Worm (Caenorhabditis elegans) whole organism, L4 larva: ENCODE measurements around the gene dap-3.
A peak's percentile ranks its signal among the peaks of the same experiment; 100 is the strongest.

Experiments
- D1046.2 ChIP-seq: fragments of 200-800 bp; sonication (Bioruptor generic); IDR thresholded peaks from 2 replicates; pipeline ENCODE4 v1.3.6; 2022; ENCODE audit warnings: missing genetic modification characterization, missing compliant biosample characterization
- F10B5.3 ChIP-seq: sonication (generic microtip); optimal IDR thresholded peaks from 2 replicates; lab custom pipeline; 2016; ENCODE audit warnings: mild to moderate bottlenecking, missing genetic modification characterization, missing compliant biosample characterization
- F26F4.8 ChIP-seq: fragments of 200-800 bp; sonication (Bioruptor generic); conservative IDR thresholded peaks from 2 replicates; pipeline ENCODE4 v1.3.6; 2022; ENCODE audit warnings: missing genetic modification characterization, missing compliant biosample characterization
- F49E8.2 ChIP-seq: sonication (generic microtip); optimal IDR thresholded peaks from 2 replicates; lab custom pipeline; 2016; ENCODE audit warnings: missing compliant biosample characterization, mild to moderate bottlenecking, missing genetic modification characterization, borderline replicate concordance
- T20F7.1 ChIP-seq: fragments of 200-800 bp; sonication (Bioruptor generic); optimal IDR thresholded peaks from 2 replicates; lab custom pipeline; 2018; ENCODE audit warnings: mild to moderate bottlenecking, missing genetic modification characterization, missing compliant biosample characterization
- ZK337.2 ChIP-seq: fragments of 200-800 bp; sonication (Bioruptor generic); IDR thresholded peaks from 2 replicates; pipeline ENCODE4 v1.3.6; 2022; ENCODE audit warnings: missing genetic modification reagents, missing genetic modification characterization, missing compliant biosample characterization
- aly-2 ChIP-seq: sonication (generic microtip); optimal IDR thresholded peaks from 2 replicates; lab custom pipeline; 2018; ENCODE audit warnings: missing biosample characterization, missing genetic modification characterization
- ceh-20 ChIP-seq: fragments of 200-800 bp; sonication (Bioruptor generic); IDR thresholded peaks from 2 replicates; pipeline ENCODE4 v1.3.6; 2022; ENCODE audit warnings: missing genetic modification reagents, missing genetic modification characterization, missing compliant biosample characterization
- ceh-32 ChIP-seq: sonication (generic microtip); optimal IDR thresholded peaks from 2 replicates; lab custom pipeline; 2016; ENCODE audit warnings: mild to moderate bottlenecking, missing genetic modification characterization, missing compliant biosample characterization; ENCODE audit not compliant: poor library complexity
- ceh-62 ChIP-seq: sonication (generic microtip); optimal IDR thresholded peaks from 2 replicates; lab custom pipeline; 2017; ENCODE audit warnings: missing biosample characterization, missing genetic modification characterization
- ces-1 ChIP-seq: fragments of 150-350 bp; sonication (generic microtip); optimal IDR thresholded peaks from 4 replicates; lab custom pipeline; 2014; ENCODE audit warnings: missing biosample characterization, missing genetic modification reagents, missing genetic modification characterization
- ctbp-1 ChIP-seq: fragments of 200-800 bp; sonication (Bioruptor generic); IDR thresholded peaks from 2 replicates; pipeline ENCODE4 v1.3.6; 2022; ENCODE audit warnings: missing genetic modification reagents, missing genetic modification characterization, missing compliant biosample characterization
- daf-12 ChIP-seq: fragments of 150-350 bp; optimal IDR thresholded peaks from 2 replicates; lab custom pipeline; 2014; ENCODE audit warnings: missing biosample characterization, missing genetic modification reagents, missing genetic modification characterization
- dmd-8 ChIP-seq: fragments of 200-800 bp; sonication (Bioruptor generic); IDR thresholded peaks from 2 replicates; pipeline ENCODE4 v1.3.6; 2022; ENCODE audit warnings: missing genetic modification characterization, missing compliant biosample characterization
- dpl-1 ChIP-seq: fragments of 150-350 bp; optimal IDR thresholded peaks from 2 replicates; lab custom pipeline; 2014; ENCODE audit warnings: missing biosample characterization, missing genetic modification reagents, missing genetic modification characterization
- duxl-1 ChIP-seq: sonication (generic microtip); optimal IDR thresholded peaks from 2 replicates; lab custom pipeline; 2016; ENCODE audit warnings: mild to moderate bottlenecking, missing genetic modification characterization, moderate library complexity, missing compliant biosample characterization; ENCODE audit not compliant: poor library complexity
- gei-8 ChIP-seq: fragments of 200-800 bp; sonication (Bioruptor generic); optimal IDR thresholded peaks from 2 replicates; lab custom pipeline; 2018; ENCODE audit warnings: mild to moderate bottlenecking, missing genetic modification characterization, missing compliant biosample characterization
- lim-7 ChIP-seq: fragments of 200-800 bp; sonication (Bioruptor generic); IDR thresholded peaks from 2 replicates; pipeline ENCODE4 v1.3.6; 2022; ENCODE audit warnings: missing genetic modification characterization, missing compliant biosample characterization
- lin-29 ChIP-seq: fragments of 200-800 bp; sonication (Bioruptor generic); IDR thresholded peaks from 2 replicates; pipeline ENCODE4 v1.3.6; 2022; ENCODE audit warnings: missing genetic modification reagents, missing genetic modification characterization, missing compliant biosample characterization
- lsy-2 ChIP-seq, 2 experiments: fragments of 150-350 bp in 1 of 2; sonication (generic microtip) in 1 of 2; optimal IDR thresholded peaks; 2 replicates each; lab custom pipeline; 2014 to 2017; ENCODE audit warnings: missing biosample characterization in 2 of 2, missing genetic modification characterization in 2 of 2
- madf-5 ChIP-seq, 2 experiments: fragments of 200-800 bp; sonication (Bioruptor generic); IDR thresholded peaks; 2 replicates each; pipeline ENCODE4 v1.3.6; 2022; ENCODE audit warnings: missing compliant biosample characterization in 2 of 2, missing genetic modification characterization in 2 of 2
- madf-9 ChIP-seq: fragments of 200-800 bp; sonication (Bioruptor generic); conservative IDR thresholded peaks from 2 replicates; pipeline ENCODE4 v1.3.6; 2022; ENCODE audit warnings: missing genetic modification reagents, missing genetic modification characterization, missing compliant biosample characterization
- mdl-1 ChIP-seq, 2 experiments: fragments of 150-350 bp in 1 of 2; sonication (generic microtip) in 1 of 2; optimal IDR thresholded peaks; 2 replicates each; lab custom pipeline; 2014 to 2017; ENCODE audit warnings: missing biosample characterization in 2 of 2, missing genetic modification characterization in 2 of 2
- mep-1 ChIP-seq: fragments of 150-350 bp; sonication (generic microtip); optimal IDR thresholded peaks from 3 replicates; lab custom pipeline; 2014; ENCODE audit warnings: missing biosample characterization, missing genetic modification characterization
- mxl-2 ChIP-seq: fragments of 200-800 bp; sonication (Bioruptor generic); conservative IDR thresholded peaks from 2 replicates; pipeline ENCODE4 v1.3.6; 2022; ENCODE audit warnings: missing genetic modification reagents, missing genetic modification characterization, missing compliant biosample characterization
- nhr-11 ChIP-seq: fragments of 150-350 bp; optimal IDR thresholded peaks from 2 replicates; lab custom pipeline; 2014; ENCODE audit warnings: missing biosample characterization, missing genetic modification characterization
- nhr-111 ChIP-seq: fragments of 200-800 bp; sonication (Bioruptor generic); optimal IDR thresholded peaks from 2 replicates; lab custom pipeline; 2018; ENCODE audit warnings: mild to moderate bottlenecking, missing genetic modification characterization, missing compliant biosample characterization
- nhr-237 ChIP-seq: sonication (generic microtip); optimal IDR thresholded peaks from 2 replicates; lab custom pipeline; 2017; ENCODE audit warnings: missing biosample characterization, missing genetic modification characterization
- nhr-25 ChIP-seq: sonication (generic microtip); optimal IDR thresholded peaks from 2 replicates; lab custom pipeline; 2017; ENCODE audit warnings: missing genetic modification characterization, mild to moderate bottlenecking, missing compliant biosample characterization, antibody characterized with exemption, moderate library complexity, borderline replicate concordance; ENCODE audit not compliant: insufficient read depth
- nhr-42 ChIP-seq: fragments of 200-800 bp; sonication (Bioruptor generic); IDR thresholded peaks from 2 replicates; pipeline ENCODE4 v1.3.6; 2022; ENCODE audit warnings: missing genetic modification characterization, missing compliant biosample characterization
- nhr-48 ChIP-seq: sonication (generic microtip); optimal IDR thresholded peaks from 2 replicates; lab custom pipeline; 2016; ENCODE audit warnings: mild to moderate bottlenecking, missing genetic modification characterization, missing compliant biosample characterization
- nhr-77 ChIP-seq: fragments of 150-350 bp; optimal IDR thresholded peaks from 2 replicates; lab custom pipeline; 2014; ENCODE audit warnings: missing biosample characterization, missing genetic modification characterization
- pha-4 ChIP-seq, 2 experiments: fragments of 150-350 bp in 1 of 2; fragments of 200-800 bp in 1 of 2; sonication (Bioruptor generic) in 1 of 2; IDR thresholded peaks in 1 of 2; optimal IDR thresholded peaks in 1 of 2; 2 replicates each; pipeline versions ENCODE4 v1.3.6 to Lab custom; 2014 to 2022; ENCODE audit warnings: missing genetic modification characterization in 2 of 2, missing genetic modification reagents in 2 of 2, missing biosample characterization in 1 of 2, missing compliant biosample characterization in 1 of 2
- pqm-1 ChIP-seq: sonication (generic microtip); optimal IDR thresholded peaks from 2 replicates; lab custom pipeline; 2017; ENCODE audit warnings: missing biosample characterization, missing genetic modification characterization
- saeg-2 ChIP-seq: fragments of 200-800 bp; sonication (Bioruptor generic); IDR thresholded peaks from 2 replicates; pipeline ENCODE4 v1.3.6; 2022; ENCODE audit warnings: missing genetic modification reagents, missing genetic modification characterization, missing compliant biosample characterization
- sdz-12 ChIP-seq: fragments of 200-800 bp; sonication (Bioruptor generic); optimal IDR thresholded peaks from 2 replicates; lab custom pipeline; 2018; ENCODE audit warnings: mild to moderate bottlenecking, missing genetic modification characterization, missing compliant biosample characterization
- set-16 ChIP-seq: fragments of 200-800 bp; sonication (Bioruptor generic); IDR thresholded peaks from 2 replicates; pipeline ENCODE4 v1.3.6; 2022; ENCODE audit warnings: missing genetic modification reagents, missing genetic modification characterization, missing compliant biosample characterization
- skn-1 ChIP-seq: fragments of 150-350 bp; optimal IDR thresholded peaks from 2 replicates; lab custom pipeline; 2014; ENCODE audit warnings: missing biosample characterization, missing genetic modification characterization
- snpc-4 ChIP-seq: fragments of 150-350 bp; optimal IDR thresholded peaks from 2 replicates; lab custom pipeline; 2014; ENCODE audit warnings: missing biosample characterization, missing genetic modification characterization
- tag-97 ChIP-seq: fragments of 200-800 bp; sonication (Bioruptor generic); IDR thresholded peaks from 2 replicates; pipeline ENCODE4 v1.3.6; 2022; ENCODE audit warnings: missing genetic modification characterization, missing compliant biosample characterization
- unc-39 ChIP-seq: sonication (generic microtip); optimal IDR thresholded peaks from 2 replicates; lab custom pipeline; 2017; ENCODE audit warnings: missing biosample characterization, missing genetic modification characterization
- unc-62 ChIP-seq, 3 experiments: fragments of 150-350 bp in 1 of 3; sonication (generic microtip); optimal IDR thresholded peaks in 2 of 3; peaks in 1 of 3; 1 replicate in 1 of 3; 2 replicates in 2 of 3; lab custom pipeline; 2014 to 2017; ENCODE audit warnings: missing biosample characterization in 3 of 3, missing genetic modification characterization in 3 of 3, missing genetic modification reagents in 3 of 3, missing genotype in 1 of 3
- vab-7 ChIP-seq: fragments of 200-800 bp; sonication (Bioruptor generic); IDR thresholded peaks from 2 replicates; pipeline ENCODE4 v1.3.6; 2022; ENCODE audit warnings: missing genetic modification reagents, missing genetic modification characterization, missing compliant biosample characterization
- zip-11 ChIP-seq: fragments of 200-800 bp; sonication (Bioruptor generic); IDR thresholded peaks from 2 replicates; pipeline ENCODE4 v1.3.6; 2022; ENCODE audit warnings: missing genetic modification characterization, missing compliant biosample characterization
- zip-2 ChIP-seq: fragments of 150-350 bp; optimal IDR thresholded peaks from 2 replicates; lab custom pipeline; 2014; ENCODE audit warnings: missing biosample characterization, missing genetic modification characterization

dap-3 gene

DNA sequence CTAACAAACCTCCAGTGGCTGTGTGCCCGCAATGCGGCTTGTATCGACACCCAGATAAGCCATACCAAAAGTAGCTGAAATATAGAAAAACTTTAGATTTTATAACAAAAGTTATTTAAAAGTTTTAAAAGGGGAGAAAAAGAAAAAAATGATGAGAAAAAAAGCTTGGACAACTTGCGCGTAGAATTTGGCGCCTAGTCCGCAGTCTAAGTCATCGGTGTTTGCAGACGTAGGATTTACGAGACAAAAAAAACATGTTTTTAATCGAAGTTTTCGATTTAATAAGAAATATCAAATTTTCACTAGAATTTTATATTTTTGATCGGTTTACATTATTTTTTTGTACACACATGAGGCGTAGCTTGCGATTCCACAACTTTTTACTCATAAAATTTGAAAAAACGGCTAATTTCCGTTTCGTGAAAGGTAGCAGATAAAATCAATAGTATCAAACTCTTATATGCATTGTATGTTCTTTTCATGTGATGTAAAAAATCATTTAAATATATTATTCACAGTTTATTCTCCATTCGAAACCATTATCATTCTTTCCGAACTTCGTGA, 38.9 kb upstream of the dap-3 start, which contains the start of gene pro-1 (continued):
- no peak for TF ChIP-seq pqm-1
- TF ChIP-seq unc-39 (tag; lab: Kevin White, UChicago) = no peak
- TF ChIP-seq nhr-111 (GFP tag; lab: Kevin White, UChicago) = peak; percentile 79
- TF ChIP-seq nhr-48 (tag; lab: Kevin White, UChicago) = peak; percentile 22
- peak; percentile 92 for TF ChIP-seq ceh-20
- 0 out of 2 replicates have a peak, but pooled peaks have one; percentile 68 for TF ChIP-seq vab-7 (GFP tag; lab: Robert Waterston, UW)
- TF ChIP-seq nhr-77 (tag; lab: Kevin White, UChicago) = peak; percentile 72
- peak; percentile 70; the same call in 1 of the 2 replicates for TF ChIP-seq lim-7
- TF ChIP-seq F49E8.2 (tag; lab: Kevin White, UChicago) = no peak
- no peak for TF ChIP-seq daf-12 (tag; lab: Kevin White, UChicago)
- TF ChIP-seq D1046.2 (GFP tag; lab: Robert Waterston, UW) = peak; percentile 89; the same call in 1 of the 2 replicates
- no peak for TF ChIP-seq ces-1 (GFP tag; lab: Kevin White, UChicago)
- TF ChIP-seq zip-11 (GFP tag; lab: Robert Waterston, UW) = peak; percentile 35; the same call in 1 of the 2 replicates
- TF ChIP-seq ZK337.2 (GFP tag; lab: Robert Waterston, UW) = peak; percentile 68; the same call in 1 of the 2 replicates
- peak; percentile 6 to 13 for TF ChIP-seq mdl-1 (tag; optimal IDR thresholded peaks at IDR 0.05; lab: Kevin White, UChicago)
- no peak for TF ChIP-seq nhr-237
- TF ChIP-seq dpl-1 (GFP tag; lab: Kevin White, UChicago) = peak; percentile 58
- peak; percentile 87 for TF ChIP-seq pha-4 (GFP tag; IDR thresholded peaks at IDR 0.05; lab: Robert Waterston, UW)
- TF ChIP-seq pha-4 (tag; optimal IDR thresholded peaks at IDR 0.05; lab: Kevin White, UChicago) = peak; percentile 32
- TF ChIP-seq nhr-42 (GFP tag; lab: Robert Waterston, UW) = peak; percentile 78
- TF ChIP-seq nhr-11 (tag; lab: Kevin White, UChicago) = peak; percentile 61
- TF ChIP-seq aly-2 = no peak
- TF ChIP-seq lsy-2 (tag; optimal IDR thresholded peaks at IDR 0.05; lab: Kevin White, UChicago) = peak; percentile 47 to 91
- peak; percentile 45 to 73 for TF ChIP-seq madf-5 (GFP tag; IDR thresholded peaks at IDR 0.05; lab: Robert Waterston, UW)
- TF ChIP-seq mxl-2 = no peak
- no peak for TF ChIP-seq skn-1
- TF ChIP-seq snpc-4 = no peak
- TF ChIP-seq sdz-12 (GFP tag; lab: Kevin White, UChicago) = peak; percentile 98
- TF ChIP-seq, all 104 proteins: peak for 67

DNA sequence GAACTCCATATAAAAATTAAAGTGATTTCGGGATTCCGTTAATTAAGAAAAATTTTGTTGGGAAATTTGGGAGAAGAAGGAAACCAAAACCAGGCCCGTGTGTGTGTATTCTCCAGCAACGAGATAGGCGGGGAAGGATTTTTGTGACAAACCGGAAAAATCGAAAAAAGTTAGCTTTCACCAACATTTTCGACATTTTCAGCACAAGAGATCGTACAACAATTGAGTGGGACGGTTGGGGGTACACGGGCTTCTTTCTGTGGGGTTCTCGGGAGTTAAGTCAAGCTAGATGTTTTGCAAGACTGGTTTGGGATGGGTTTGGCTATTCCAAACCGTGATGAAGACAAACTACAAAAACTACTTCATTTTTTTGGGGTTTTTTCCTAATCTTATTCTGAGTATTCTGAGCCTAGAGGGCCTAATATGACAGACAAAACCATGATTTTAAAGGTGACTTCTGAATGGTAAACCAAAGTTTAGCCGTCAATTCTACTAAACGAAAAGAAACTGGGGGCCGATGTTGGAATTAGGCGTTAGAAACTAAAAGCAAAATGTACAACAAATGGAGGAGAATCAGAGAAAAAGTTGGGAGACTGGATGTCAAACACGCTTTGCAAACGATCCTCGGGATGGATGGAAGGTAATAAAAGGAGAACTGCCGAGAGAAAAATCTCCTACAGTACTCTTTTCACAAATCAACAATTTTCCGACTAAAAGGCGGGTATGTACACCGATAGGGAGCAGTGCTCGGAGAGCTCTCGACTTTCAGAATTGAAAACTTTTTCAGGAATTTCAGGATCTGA, 38.1 kb upstream of the dap-3 start:
- TF ChIP-seq nhr-25 (tag; lab: Kevin White, UChicago) (peak; percentile 72), sdz-12 (GFP tag; lab: Kevin White, UChicago) (peak; percentile 38), dmd-8 (GFP tag; lab: Robert Waterston, UW) (0 out of 2 replicates have a peak, but pooled peaks have one; percentile 61), dpl-1 (GFP tag; lab: Kevin White, UChicago) (no peak), ZK337.2 (GFP tag; lab: Robert Waterston, UW) (peak; percentile 55; the same call in 1 of the 2 replicates), duxl-1 (no peak), madf-9 (GFP tag; lab: Robert Waterston, UW) (peak; percentile 4; the same call in 1 of the 2 replicates), saeg-2 (GFP tag; lab: Robert Waterston, UW) (peak; percentile 42; the same call in 1 of the 2 replicates), nhr-48 (tag; lab: Kevin White, UChicago) (peak; percentile 7), lin-29 (peak; percentile 52), mep-1 (tag; lab: Kevin White, UChicago) (peak; percentile 53), T20F7.1 (GFP tag; lab: Kevin White, UChicago) (no peak), nhr-111 (GFP tag; lab: Kevin White, UChicago) (no peak), D1046.2 (GFP tag; lab: Robert Waterston, UW) (peak; percentile 57; the same call in 1 of the 2 replicates), F10B5.3 (no peak), nhr-42 (GFP tag; lab: Robert Waterston, UW) (no peak), gei-8 (GFP tag; lab: Kevin White, UChicago) (peak; percentile 1), F26F4.8 (GFP tag; lab: Robert Waterston, UW) (0 out of 2 replicates have a peak, but pooled peaks have one; percentile 6), zip-2 (tag; lab: Kevin White, UChicago) (no peak), set-16 (GFP tag; lab: Robert Waterston, UW) (no peak), unc-62 (GFP tag; optimal IDR thresholded peaks at IDR 0.05 in 1 of 2; lab: Kevin White, UChicago) (peak in 1 of 2 experiments; percentile 72), unc-62 (tag; optimal IDR thresholded peaks at IDR 0.05; lab: Kevin White, UChicago) (no peak), tag-97 (GFP tag; lab: Robert Waterston, UW) (peak; percentile 11; the same call in 1 of the 2 replicates), ceh-32 (no peak), ceh-62 (tag; lab: Kevin White, UChicago) (no peak), ctbp-1 (GFP tag; lab: Robert Waterston, UW) (peak; percentile 67; the same call in 1 of the 2 replicates)
